Fruit fly (Drosophila melanogaster): ENCODE data around the gene msps.
A peak's percentile ranks its signal among the peaks of the same experiment; 100 is the strongest.

DNA sequence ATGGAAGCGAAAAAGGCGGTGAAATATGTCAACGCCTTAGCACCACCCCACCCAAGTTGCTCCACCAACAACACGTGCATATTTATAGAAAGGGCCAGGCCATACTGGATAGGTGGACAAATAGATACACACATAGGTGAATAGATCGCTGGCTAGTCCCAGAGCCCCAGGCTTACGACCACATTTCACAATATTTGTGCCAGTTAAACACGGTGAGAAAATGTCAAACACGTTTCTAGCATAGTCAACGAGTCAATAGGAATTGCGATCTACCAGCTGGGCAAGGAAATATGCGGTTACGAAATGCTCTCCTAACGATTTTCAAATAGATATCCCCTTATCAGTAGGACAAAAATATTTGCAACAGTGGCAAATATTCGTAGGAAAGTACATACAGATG lies 44.3 kb downstream of the msps start:
- TF ChIP-seq CG17806 (tag; optimal IDR thresholded peaks at IDR 0.05), result no peak
- no peak for TF ChIP-seq D1 (tag; optimal IDR thresholded peaks at IDR 0.05)
- no peak for TF ChIP-seq fd96Ca (GFP tag; IDR thresholded peaks at IDR 0.05)
- TF ChIP-seq gl (tag; optimal IDR thresholded peaks at IDR 0.05), result no peak
- TF ChIP-seq EcR (GFP tag; optimal IDR thresholded peaks at IDR 0.05), result no peak
- no peak for TF ChIP-seq CG13204 (GFP tag; optimal IDR thresholded peaks at IDR 0.05)
- no peak for TF ChIP-seq CG8301 (tag; optimal IDR thresholded peaks at IDR 0.05)
- no peak for TF ChIP-seq Pif1B (GFP tag; optimal IDR thresholded peaks at IDR 0.05)
- TF ChIP-seq CG8159 (tag; optimal IDR thresholded peaks at IDR 0.05), result no peak
- no peak for TF ChIP-seq CG10348 (GFP tag; IDR thresholded peaks at IDR 0.05)
- peak; percentile 21 for TF ChIP-seq CG14655 (GFP tag; optimal IDR thresholded peaks at IDR 0.05)
- TF ChIP-seq CG34367 (tag; optimal IDR thresholded peaks at IDR 0.05), result no peak
- no peak for TF ChIP-seq CG4496 (GFP tag; IDR thresholded peaks at IDR 0.05)
- no peak for TF ChIP-seq CG12605 (GFP tag; IDR thresholded peaks at IDR 0.05)
